Fruit fly (Drosophila melanogaster): ENCODE measurements around the gene ScsbetaA.

The ScsbetaA gene

DNA sequence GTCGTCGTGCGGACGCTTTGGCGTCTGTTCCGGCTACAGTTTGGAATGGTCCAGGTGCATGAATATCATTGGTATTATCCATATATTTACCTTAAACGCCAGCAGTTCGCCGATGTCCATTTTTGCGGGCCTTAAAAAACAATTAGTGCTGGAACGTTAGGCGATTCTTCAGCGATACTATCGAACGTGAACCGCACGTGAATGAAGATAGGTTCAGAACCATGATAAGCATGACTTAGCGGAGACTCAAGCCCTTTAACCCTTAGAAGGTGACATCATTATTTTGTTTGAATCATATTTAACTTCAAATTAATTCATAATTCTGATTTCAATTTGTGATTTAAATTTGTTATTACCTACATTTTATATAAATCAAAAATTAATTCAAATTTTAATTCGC, 6.3 kb downstream of the ScsbetaA start, which contains the start of gene CG11964:
Gene CG11964, minus strand, starts transcription at position 155 of the 400 bp plus-strand sequence.
- TF ChIP-seq CG34376 (GFP tag; optimal IDR thresholded peaks at IDR 0.05), result no peak
- peak; percentile 48 for TF ChIP-seq Bdp1 (GFP tag; optimal IDR thresholded peaks at IDR 0.05)
- TF ChIP-seq CG18599 (GFP tag; optimal IDR thresholded peaks at IDR 0.05), result no peak
- no peak for TF ChIP-seq Oaz (GFP tag; IDR thresholded peaks at IDR 0.05)
- TF ChIP-seq CG4328 (GFP tag; optimal IDR thresholded peaks at IDR 0.05), result no peak
- no peak for TF ChIP-seq Tbp (GFP tag; optimal IDR thresholded peaks at IDR 0.05)
- peak; percentile 63 for TF ChIP-seq sug (tag; optimal IDR thresholded peaks at IDR 0.05)
- no peak for TF ChIP-seq peb (GFP tag; IDR thresholded peaks at IDR 0.05)
- peak; percentile 75 to 76 for TF ChIP-seq dpn (GFP tag; optimal IDR thresholded peaks at IDR 0.05)
- peak; percentile 99 for TF ChIP-seq CG2129 (GFP tag; IDR thresholded peaks at IDR 0.05; ENCODE audit: partially characterized antibody)
- peak; percentile 63 for TF ChIP-seq CG17186 (GFP tag; optimal IDR thresholded peaks at IDR 0.05)
- TF ChIP-seq bbx (GFP tag; IDR thresholded peaks at IDR 0.05; ENCODE audit: partially characterized antibody), result peak; percentile 100
- no peak for TF ChIP-seq CG11085 (GFP tag; IDR thresholded peaks at IDR 0.05)
- TF ChIP-seq CG10462 (GFP tag; optimal IDR thresholded peaks at IDR 0.05), result no peak
- peak; percentile 99 for TF ChIP-seq Scr (GFP tag; IDR thresholded peaks at IDR 0.05; ENCODE audit: partially characterized antibody)
- TF ChIP-seq NC2β (GFP tag; optimal IDR thresholded peaks at IDR 0.05), result peak; percentile 39
- no peak for TF ChIP-seq prd (optimal IDR thresholded peaks at IDR 0.05)
- TF ChIP-seq prd (GFP tag; IDR thresholded peaks at IDR 0.05), result peak; percentile 43; the same call in 2 of the 3 replicates
- no peak for TF ChIP-seq Lim3 (GFP tag; IDR thresholded peaks at IDR 0.05)
- peak; percentile 64 for TF ChIP-seq grau (tag; optimal IDR thresholded peaks at IDR 0.05)
- peak; percentile 71 for TF ChIP-seq CG9876 (GFP tag; optimal IDR thresholded peaks at IDR 0.05)
- TF ChIP-seq B-H1 (GFP tag; IDR thresholded peaks at IDR 0.05), result no peak; the same call in 2 of the 3 replicates
- no peak for TF ChIP-seq CG10543 (GFP tag; optimal IDR thresholded peaks at IDR 0.05)
- TF ChIP-seq CG10267 (tag; optimal IDR thresholded peaks at IDR 0.05), result peak; percentile 73
- no peak for TF ChIP-seq Dip2 (GFP tag; IDR thresholded peaks at IDR 0.05)
- no peak for TF ChIP-seq Vsx1 (GFP tag; optimal IDR thresholded peaks at IDR 0.05)
- peak; percentile 67 for TF ChIP-seq Dref (GFP tag; IDR thresholded peaks at IDR 0.05)
- TF ChIP-seq CG7839 (tag; optimal IDR thresholded peaks at IDR 0.05), result peak; percentile 55
- no peak for TF ChIP-seq Atf6 (GFP tag; IDR thresholded peaks at IDR 0.05)
- TF ChIP-seq CG17829 (tag; optimal IDR thresholded peaks at IDR 0.05), result peak; percentile 93
- TF ChIP-seq NFAT (GFP tag; IDR thresholded peaks at IDR 0.05), result peak; percentile 67
- no peak for TF ChIP-seq Taf1 (GFP tag; IDR thresholded peaks at IDR 0.05)
- no peak for TF ChIP-seq ap (GFP tag; IDR thresholded peaks at IDR 0.05)
- TF ChIP-seq CG3847 (GFP tag; IDR thresholded peaks at IDR 0.05), result peak; percentile 79
- TF ChIP-seq ewg (GFP tag; optimal IDR thresholded peaks at IDR 0.05), result peak; percentile 28
- no peak for TF ChIP-seq sqz (GFP tag; optimal IDR thresholded peaks at IDR 0.05)
- no peak for TF ChIP-seq disco-r (GFP tag; optimal IDR thresholded peaks at IDR 0.05)
- TF ChIP-seq CG7372 (GFP tag; IDR thresholded peaks at IDR 0.05), result no peak
- no peak for TF ChIP-seq Ssrp (tag; optimal IDR thresholded peaks at IDR 0.05)
- peak; percentile 36; the same call in 1 of the 3 replicates for TF ChIP-seq zfh1 (GFP tag; IDR thresholded peaks at IDR 0.05)
- TF ChIP-seq Aef1 (GFP tag; IDR thresholded peaks at IDR 0.05), result no peak
- no peak for TF ChIP-seq oc (tag; optimal IDR thresholded peaks at IDR 0.05)
- TF ChIP-seq H2.0 (GFP tag; IDR thresholded peaks at IDR 0.05), result no peak
- TF ChIP-seq Hmx (GFP tag; optimal IDR thresholded peaks at IDR 0.05), result no peak
- TF ChIP-seq gcm (GFP tag; optimal IDR thresholded peaks at IDR 0.05), result no peak
- TF ChIP-seq psq (GFP tag; optimal IDR thresholded peaks at IDR 0.05), result no peak
- no peak for TF ChIP-seq D19B (GFP tag; optimal IDR thresholded peaks at IDR 0.05)
- peak; percentile 52 for TF ChIP-seq shn (GFP tag; optimal IDR thresholded peaks at IDR 0.05)
- TF ChIP-seq run (tag; optimal IDR thresholded peaks at IDR 0.05), result no peak
- TF ChIP-seq p53 (GFP tag; optimal IDR thresholded peaks at IDR 0.05), result peak; percentile 53
- no peak for TF ChIP-seq ase (GFP tag; IDR thresholded peaks at IDR 0.05)
- TF ChIP-seq CG9437 (GFP tag; optimal IDR thresholded peaks at IDR 0.05), result peak; percentile 5
